Worm (Caenorhabditis elegans): Measurements from ENCODE around the gene srg-67.

ce11 chrV:5493447-5493846 is 30.7 kb upstream of the srg-67 start, which contains the start of gene T05C3.2:
- TF ChIP-seq ama-1 (optimal IDR thresholded peaks at IDR 0.05) (no peak), tbx-37 (GFP tag; conservative IDR thresholded peaks at IDR 0.05) (no peak), tbx-11 (GFP tag; IDR thresholded peaks at IDR 0.05) (no peak), B0310.2 (tag; optimal IDR thresholded peaks at IDR 0.05) (no peak), ceh-36 (tag; optimal IDR thresholded peaks at IDR 0.05) (no peak), F13C5.2 (tag; optimal IDR thresholded peaks at IDR 0.05) (no peak), aly-1 (tag; optimal IDR thresholded peaks at IDR 0.05) (no peak), hmg-4 (GFP tag; optimal IDR thresholded peaks at IDR 0.05) (no peak), ceh-13 (GFP tag; optimal IDR thresholded peaks at IDR 0.05) (no peak), flt-1 (GFP tag; IDR thresholded peaks at IDR 0.05) (no peak), hmbx-1 (tag; optimal IDR thresholded peaks at IDR 0.05) (no peak), sea-1 (GFP tag; conservative IDR thresholded peaks at IDR 0.05) (no peak)

Data from whole organism, early embryonic.